Fruit fly (Drosophila melanogaster): Measurements from ENCODE around the gene CG3597.

- no peak for TF ChIP-seq Abd-B (GFP tag; optimal IDR thresholded peaks at IDR 0.05)
- no peak for TF ChIP-seq CG16815 (GFP tag; optimal IDR thresholded peaks at IDR 0.05)
- TF ChIP-seq CG1529 (GFP tag; optimal IDR thresholded peaks at IDR 0.05) = no peak
- no peak for TF ChIP-seq lbe (GFP tag; optimal IDR thresholded peaks at IDR 0.05)
Observed at dm6 chr2L:2391321-2391720, 20.0 kb upstream of the CG3597 start, which contains the start of gene CG46448.
